Worm (Caenorhabditis elegans) whole organism, L2 larva: ENCODE data around the gene F54B11.4.

Experiments used
- R02D3.7 ChIP-seq: fragments of 150-350 bp; optimal IDR thresholded peaks from 2 replicates; lab custom pipeline; 2014; ENCODE audit warnings: missing biosample characterization, missing genetic modification characterization
- ZK546.5 ChIP-seq: sonication (generic microtip); optimal IDR thresholded peaks from 2 replicates; lab custom pipeline; 2017; ENCODE audit warnings: missing biosample characterization, missing genetic modification characterization
- ama-1 ChIP-seq: fragments of 150-350 bp; optimal IDR thresholded peaks from 2 replicates; lab custom pipeline; 2018; ENCODE audit warnings: inconsistent platforms
- ceh-16 ChIP-seq: fragments of 150-350 bp; optimal IDR thresholded peaks from 2 replicates; lab custom pipeline; 2014; ENCODE audit warnings: missing biosample characterization, missing genetic modification characterization
- crh-2 ChIP-seq: sonication (generic microtip); optimal IDR thresholded peaks from 2 replicates; lab custom pipeline; 2017; ENCODE audit warnings: missing biosample characterization, missing genetic modification characterization
- nhr-10 ChIP-seq: sonication (generic microtip); optimal IDR thresholded peaks from 2 replicates; lab custom pipeline; 2017; ENCODE audit warnings: missing biosample characterization, missing genetic modification characterization
- nhr-11 ChIP-seq: fragments of 150-350 bp; optimal IDR thresholded peaks from 2 replicates; lab custom pipeline; 2014; ENCODE audit warnings: missing biosample characterization, missing genetic modification characterization
- nhr-129 ChIP-seq: fragments of 150-350 bp; optimal IDR thresholded peaks from 2 replicates; lab custom pipeline; 2014; ENCODE audit warnings: missing biosample characterization, missing genetic modification characterization
- nhr-237 ChIP-seq: fragments of 150-350 bp; optimal IDR thresholded peaks from 2 replicates; lab custom pipeline; 2014; ENCODE audit warnings: missing biosample characterization, missing genetic modification characterization
- nhr-25 ChIP-seq: fragments of 150-350 bp; sonication (generic microtip); optimal IDR thresholded peaks from 3 replicates; lab custom pipeline; 2014; ENCODE audit warnings: missing biosample characterization, missing genetic modification characterization
- peb-1 ChIP-seq: fragments of 150-350 bp; optimal IDR thresholded peaks from 2 replicates; lab custom pipeline; 2014; ENCODE audit warnings: missing biosample characterization, missing genetic modification characterization
- snpc-4 ChIP-seq: fragments of 150-350 bp; optimal IDR thresholded peaks from 2 replicates; lab custom pipeline; 2014; ENCODE audit warnings: missing biosample characterization, missing genetic modification characterization
- zag-1 ChIP-seq: fragments of 150-350 bp; optimal IDR thresholded peaks from 2 replicates; lab custom pipeline; 2014; ENCODE audit warnings: missing biosample characterization, missing genetic modification characterization
- ztf-4 ChIP-seq: fragments of 150-350 bp; optimal IDR thresholded peaks from 2 replicates; lab custom pipeline; 2014; ENCODE audit warnings: missing biosample characterization, missing genetic modification characterization

- TF ChIP-seq zag-1 (tag; lab: Kevin White, UChicago) (no peak), R02D3.7 (tag; lab: Kevin White, UChicago) (no peak), ZK546.5 (tag; lab: Kevin White, UChicago) (no peak), nhr-11 (tag; lab: Kevin White, UChicago) (no peak), ama-1 (lab: Kevin White, UChicago) (no peak), nhr-25 (tag; lab: Kevin White, UChicago) (no peak), peb-1 (no peak), nhr-237 (tag; lab: Kevin White, UChicago) (no peak), nhr-129 (tag; lab: Kevin White, UChicago) (no peak), ztf-4 (tag; lab: Kevin White, UChicago) (no peak), ceh-16 (tag; lab: Kevin White, UChicago) (no peak), snpc-4 (tag; lab: Kevin White, UChicago) (no peak), crh-2 (no peak), nhr-10 (no peak)
Observed at ce11 chrX:13590688-13591087, 1.8 kb upstream of the F54B11.4 start.
